Fruit fly (Drosophila melanogaster): ENCODE results near the gene Ilp3.

Ilp3 gene

DNA sequence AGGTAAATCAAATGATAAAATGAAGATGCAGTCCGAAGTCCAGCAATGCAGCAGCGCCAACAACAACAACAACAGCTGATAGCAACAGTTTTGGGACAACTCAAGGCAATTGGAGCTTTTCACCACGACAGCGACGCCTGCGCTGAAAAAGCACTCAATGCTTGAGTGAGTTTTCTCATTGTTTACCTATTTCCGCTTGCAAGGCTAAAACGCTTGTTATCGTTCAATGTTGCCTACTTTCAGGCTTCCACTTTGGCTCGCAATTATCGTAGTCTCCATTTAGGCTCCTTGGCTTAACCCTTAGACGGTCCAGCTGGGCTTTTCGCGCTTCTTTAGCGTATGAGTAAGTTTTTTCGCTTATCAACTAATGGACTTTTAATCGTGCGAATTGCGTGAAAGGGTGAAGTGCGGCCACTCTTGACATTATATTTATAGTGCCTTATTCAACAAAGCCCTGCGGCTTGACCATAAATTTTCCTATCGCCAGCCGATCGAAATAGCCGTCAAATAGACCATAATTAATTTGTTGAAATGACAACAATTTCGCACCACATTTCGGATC is 39.8 kb downstream of the Ilp3 start:
- TF ChIP-seq Kr (GFP tag; optimal IDR thresholded peaks at IDR 0.05) (no peak), CG10959 (GFP tag; IDR thresholded peaks at IDR 0.05) (peak; percentile 7; the same call in 1 of the 2 replicates), her (GFP tag; optimal IDR thresholded peaks at IDR 0.05) (peak; percentile 34), Chrac-16 (GFP tag; optimal IDR thresholded peaks at IDR 0.05) (no peak), CG12391 (tag; optimal IDR thresholded peaks at IDR 0.05) (peak; percentile 7), gt (GFP tag; IDR thresholded peaks at IDR 0.05) (no peak), CG12071 (GFP tag; optimal IDR thresholded peaks at IDR 0.05) (peak; percentile 45), Pdp1 (GFP tag; optimal IDR thresholded peaks at IDR 0.05) (peak in 1 of 2 experiments; percentile 61), nom (GFP tag; optimal IDR thresholded peaks at IDR 0.05) (peak; percentile 45), CTCF (GFP tag; optimal IDR thresholded peaks at IDR 0.05) (peak; percentile 43), salm (tag; optimal IDR thresholded peaks at IDR 0.05) (peak; percentile 9), pho (GFP tag; optimal IDR thresholded peaks at IDR 0.05) (peak; percentile 51), CG7839 (tag; optimal IDR thresholded peaks at IDR 0.05) (no peak), cato (GFP tag; optimal IDR thresholded peaks at IDR 0.05; ENCODE audit: borderline replicate concordance) (no peak), CG10979 (tag; optimal IDR thresholded peaks at IDR 0.05) (no peak), CG17568 (GFP tag; optimal IDR thresholded peaks at IDR 0.05) (peak; percentile 41), caup (GFP tag; optimal IDR thresholded peaks at IDR 0.05; ENCODE audit: severe bottlenecking) (peak; percentile 45), CG11247 (GFP tag; IDR thresholded peaks at IDR 0.05) (0 out of 2 replicates have a peak, but pooled peaks have one; percentile 8), onecut (GFP tag; IDR thresholded peaks at IDR 0.05) (peak; percentile 21; the same call in 1 of the 2 replicates), knrl (GFP tag; IDR thresholded peaks at IDR 0.05; ENCODE audit: partially characterized antibody) (0 out of 3 replicates have a peak, but pooled peaks have one; percentile 33), bcd (GFP tag; optimal IDR thresholded peaks at IDR 0.05) (peak; percentile 22), CHES-1-like (GFP tag; optimal IDR thresholded peaks at IDR 0.05) (peak; percentile 18), fd102C (GFP tag; optimal IDR thresholded peaks at IDR 0.05) (no peak), CG6689 (GFP tag; IDR thresholded peaks at IDR 0.05) (no peak), slbo (GFP tag; IDR thresholded peaks at IDR 0.05) (peak; percentile 28; the same call in 1 of the 2 replicates), kah (GFP tag; optimal IDR thresholded peaks at IDR 0.05) (peak; percentile 7), wek (GFP tag; optimal IDR thresholded peaks at IDR 0.05) (peak; percentile 12), BtbVII (GFP tag; optimal IDR thresholded peaks at IDR 0.05) (no peak), HmgZ (tag; optimal IDR thresholded peaks at IDR 0.05) (peak; percentile 73), lbe (GFP tag; optimal IDR thresholded peaks at IDR 0.05) (no peak), bsh (GFP tag; optimal IDR thresholded peaks at IDR 0.05) (peak in 1 of 2 experiments; percentile 5), sisA (GFP tag; IDR thresholded peaks at IDR 0.05) (no peak), Fer3 (tag; optimal IDR thresholded peaks at IDR 0.05) (peak; percentile 15), exex (tag; optimal IDR thresholded peaks at IDR 0.05) (peak; percentile 100), pb (GFP tag; optimal IDR thresholded peaks at IDR 0.05) (peak; percentile 52), CG4707 (GFP tag; optimal IDR thresholded peaks at IDR 0.05) (peak; percentile 27), Oli (tag; optimal IDR thresholded peaks at IDR 0.05) (no peak), CG9817 (tag; optimal IDR thresholded peaks at IDR 0.05) (no peak), Dbx (GFP tag; IDR thresholded peaks at IDR 0.05) (peak; percentile 38; the same call in 1 of the 3 replicates), CG3163 (GFP tag; optimal IDR thresholded peaks at IDR 0.05) (peak; percentile 64), cas (GFP tag; IDR thresholded peaks at IDR 0.05) (no peak), Awh (GFP tag; IDR thresholded peaks at IDR 0.05) (peak; percentile 39; the same call in 1 of the 2 replicates), Xrp1 (GFP tag; IDR thresholded peaks at IDR 0.05) (0 out of 2 replicates have a peak, but pooled peaks have one; percentile 13), tna (GFP tag; IDR thresholded peaks at IDR 0.05; ENCODE audit: partially characterized antibody) (no peak), HLH4C (GFP tag; IDR thresholded peaks at IDR 0.05; ENCODE audit: partially characterized antibody) (0 out of 3 replicates have a peak, but pooled peaks have one; percentile 25), CG13287 (GFP tag; IDR thresholded peaks at IDR 0.05; ENCODE audit: partially characterized antibody) (peak; percentile 24; the same call in 1 of the 2 replicates), chn (GFP tag; optimal IDR thresholded peaks at IDR 0.05) (no peak), ci (GFP tag; IDR thresholded peaks at IDR 0.05) (peak; percentile 83), vvl (GFP tag; IDR thresholded peaks at IDR 0.05) (0 out of 2 replicates have a peak, but pooled peaks have one; percentile 41)
